Fruit fly (Drosophila melanogaster): Measurements from ENCODE around the gene CG10481.

DNA sequence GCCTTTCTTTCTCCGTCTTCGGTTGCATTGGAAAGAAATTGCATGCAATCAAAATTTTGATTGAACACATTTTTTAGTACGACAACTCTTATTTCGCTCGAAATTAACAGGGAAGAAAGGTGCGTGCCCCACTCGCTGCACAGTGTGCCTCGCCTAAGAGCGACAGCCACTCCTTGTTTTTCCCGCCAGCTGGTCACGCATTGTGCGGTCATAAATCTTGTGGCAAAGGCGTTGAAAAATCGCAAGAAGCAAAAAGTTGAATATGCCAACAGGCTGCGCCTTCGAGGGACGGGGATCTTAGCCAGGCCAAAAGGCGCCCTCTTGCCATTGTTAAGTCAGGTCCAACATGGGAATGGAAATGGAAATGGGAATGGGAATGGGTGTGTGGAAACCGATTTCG, 20.2 kb downstream of the CG10481 start:
- TF ChIP-seq CG5204 (GFP tag; optimal IDR thresholded peaks at IDR 0.05) (no peak), Crg-1 (GFP tag; optimal IDR thresholded peaks at IDR 0.05) (no peak), toe (GFP tag; optimal IDR thresholded peaks at IDR 0.05) (no peak), cnc (optimal IDR thresholded peaks at IDR 0.05) (no peak), CG14711 (tag; optimal IDR thresholded peaks at IDR 0.05) (no peak), CG1620 (GFP tag; optimal IDR thresholded peaks at IDR 0.05) (no peak), CG11617 (GFP tag; optimal IDR thresholded peaks at IDR 0.05) (no peak)
